Worm (Caenorhabditis elegans) whole organism, midembryonic: ENCODE measurements around the gene srsx-5.

ENCODE experiments used
- flt-1 ChIP-seq: fragments of 200-800 bp; sonication (Bioruptor generic); IDR thresholded peaks from 2 replicates; pipeline ENCODE4 v1.3.6; 2022; ENCODE audit warnings: missing genetic modification characterization, missing compliant biosample characterization
- klf-2 ChIP-seq: fragments of 200-800 bp; sonication (Bioruptor generic); conservative IDR thresholded peaks from 2 replicates; pipeline ENCODE4 v1.3.6; 2022; ENCODE audit warnings: missing genetic modification reagents, missing genetic modification characterization, missing compliant biosample characterization

DNA sequence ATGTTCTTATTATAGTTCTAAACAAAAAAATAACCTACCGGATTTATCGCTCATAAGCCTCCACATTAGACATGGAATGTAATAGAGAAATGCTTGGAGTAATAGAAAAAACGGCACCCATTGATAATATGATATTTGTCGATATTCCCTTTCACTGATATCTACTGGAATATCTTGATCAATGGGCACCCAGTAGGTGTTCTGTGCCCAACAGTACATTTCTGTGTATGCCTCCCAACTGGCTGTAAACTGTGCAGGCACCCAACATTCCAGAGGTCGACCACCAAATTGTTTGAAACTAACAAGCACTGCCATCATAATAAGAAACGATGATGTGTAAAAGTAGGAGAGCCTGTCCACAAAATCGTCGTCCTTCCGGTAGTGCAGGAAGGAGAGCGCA is 35.7 kb downstream of the srsx-5 start:
- TF ChIP-seq flt-1 (GFP tag; lab: Robert Waterston, UW), result no peak
- no peak for TF ChIP-seq klf-2 (GFP tag; lab: Robert Waterston, UW)
